Worm (Caenorhabditis elegans) whole organism, early embryonic: ENCODE data around the gene acd-4.

Experiments
- B0310.2 ChIP-seq: sonication (generic microtip); optimal IDR thresholded peaks from 2 replicates; lab custom pipeline; 2016; ENCODE audit warnings: mild to moderate bottlenecking, missing genetic modification characterization, missing compliant biosample characterization
- F13C5.2 ChIP-seq: sonication (generic microtip); optimal IDR thresholded peaks from 2 replicates; lab custom pipeline; 2017; ENCODE audit warnings: mild to moderate bottlenecking, missing genetic modification characterization, inconsistent platforms, missing compliant biosample characterization
- aly-1 ChIP-seq: sonication (generic microtip); optimal IDR thresholded peaks from 2 replicates; lab custom pipeline; 2016; ENCODE audit warnings: missing genetic modification characterization, missing compliant biosample characterization
- ama-1 ChIP-seq: fragments of 150-350 bp; optimal IDR thresholded peaks from 2 replicates; lab custom pipeline; 2014
- ceh-13 ChIP-seq: fragments of 200-800 bp; sonication (Bioruptor generic); optimal IDR thresholded peaks from 2 replicates; lab custom pipeline; 2018; ENCODE audit warnings: mild to moderate bottlenecking, missing genetic modification characterization, missing compliant biosample characterization
- ceh-36 ChIP-seq: sonication (generic microtip); optimal IDR thresholded peaks from 2 replicates; lab custom pipeline; 2016; ENCODE audit warnings: missing genetic modification characterization, inconsistent platforms, missing compliant biosample characterization
- ets-7 ChIP-seq: sonication (generic microtip); optimal IDR thresholded peaks from 2 replicates; lab custom pipeline; 2016; ENCODE audit warnings: missing genotype, missing genetic modification characterization, missing compliant biosample characterization
- flt-1 ChIP-seq: fragments of 200-800 bp; sonication (Bioruptor generic); IDR thresholded peaks from 2 replicates; pipeline ENCODE4 v1.3.6; 2022; ENCODE audit warnings: missing genetic modification characterization, missing compliant biosample characterization
- hmbx-1 ChIP-seq: sonication (generic microtip); optimal IDR thresholded peaks from 2 replicates; lab custom pipeline; 2016; ENCODE audit warnings: mild to moderate bottlenecking, missing genetic modification characterization, missing compliant biosample characterization
- hmg-4 ChIP-seq: fragments of 200-800 bp; sonication (Bioruptor generic); optimal IDR thresholded peaks from 2 replicates; lab custom pipeline; 2018; ENCODE audit warnings: mild to moderate bottlenecking, missing genetic modification characterization, missing compliant biosample characterization
- hnd-1 ChIP-seq: sonication (generic microtip); optimal IDR thresholded peaks from 2 replicates; lab custom pipeline; 2016; ENCODE audit warnings: missing genetic modification characterization, missing compliant biosample characterization
- pes-1 ChIP-seq: fragments of 200-800 bp; sonication (Bioruptor generic); IDR thresholded peaks from 2 replicates; pipeline ENCODE4 v1.3.6; 2022; ENCODE audit warnings: missing genetic modification reagents, missing genetic modification characterization, missing compliant biosample characterization
- scrt-1 ChIP-seq: fragments of 200-800 bp; sonication (Bioruptor generic); IDR thresholded peaks from 2 replicates; pipeline ENCODE4 v1.3.6; 2022; ENCODE audit warnings: missing genetic modification characterization, missing compliant biosample characterization
- sea-1 ChIP-seq: fragments of 200-800 bp; sonication (Bioruptor generic); conservative IDR thresholded peaks from 2 replicates; pipeline ENCODE4 v1.3.6; 2022; ENCODE audit warnings: missing genetic modification characterization, missing compliant biosample characterization
- tbx-11 ChIP-seq: fragments of 200-800 bp; sonication (Bioruptor generic); IDR thresholded peaks from 2 replicates; pipeline ENCODE4 v1.3.6; 2022; ENCODE audit warnings: missing genetic modification characterization, missing compliant biosample characterization
- tbx-37 ChIP-seq: fragments of 200-800 bp; sonication (Bioruptor generic); conservative IDR thresholded peaks from 2 replicates; pipeline ENCODE4 v1.3.6; 2022; ENCODE audit warnings: missing genetic modification reagents, missing genetic modification characterization, missing compliant biosample characterization
- tra-4 ChIP-seq: sonication (generic microtip); optimal IDR thresholded peaks from 2 replicates; lab custom pipeline; 2017; ENCODE audit warnings: missing genetic modification characterization, missing compliant biosample characterization

acd-4 gene

ce11 chrV:8667230-8668021 lies 29.4 kb downstream of the acd-4 start:
- TF ChIP-seq aly-1 (no peak), flt-1 (GFP tag; lab: Robert Waterston, UW) (no peak), pes-1 (GFP tag; lab: Robert Waterston, UW) (no peak), tbx-37 (GFP tag; lab: Robert Waterston, UW) (no peak), ceh-36 (tag; lab: Kevin White, UChicago) (no peak), hnd-1 (tag; lab: Kevin White, UChicago) (no peak), B0310.2 (no peak), tbx-11 (no peak), tra-4 (tag; lab: Kevin White, UChicago) (no peak), hmbx-1 (tag; lab: Kevin White, UChicago) (no peak), ama-1 (no peak), scrt-1 (no peak), sea-1 (GFP tag; lab: Robert Waterston, UW) (no peak), ceh-13 (GFP tag; lab: Kevin White, UChicago) (no peak), F13C5.2 (tag; lab: Kevin White, UChicago) (no peak), hmg-4 (GFP tag; lab: Kevin White, UChicago) (no peak)

- TF ChIP-seq hmbx-1 (tag; lab: Kevin White, UChicago) = no peak
- TF ChIP-seq ets-7 (tag; lab: Kevin White, UChicago) = no peak
- no peak for TF ChIP-seq sea-1 (GFP tag; lab: Robert Waterston, UW)
- no peak for TF ChIP-seq ceh-13 (GFP tag; lab: Kevin White, UChicago)
- no peak for TF ChIP-seq hmg-4 (GFP tag; lab: Kevin White, UChicago)
- no peak for TF ChIP-seq tbx-37 (GFP tag; lab: Robert Waterston, UW)
- TF ChIP-seq ceh-36 (tag; lab: Kevin White, UChicago) = no peak
- no peak for TF ChIP-seq pes-1 (GFP tag; lab: Robert Waterston, UW)
Measured at ce11 chrV:8668224-8668623, 30.2 kb downstream of the acd-4 start.

DNA sequence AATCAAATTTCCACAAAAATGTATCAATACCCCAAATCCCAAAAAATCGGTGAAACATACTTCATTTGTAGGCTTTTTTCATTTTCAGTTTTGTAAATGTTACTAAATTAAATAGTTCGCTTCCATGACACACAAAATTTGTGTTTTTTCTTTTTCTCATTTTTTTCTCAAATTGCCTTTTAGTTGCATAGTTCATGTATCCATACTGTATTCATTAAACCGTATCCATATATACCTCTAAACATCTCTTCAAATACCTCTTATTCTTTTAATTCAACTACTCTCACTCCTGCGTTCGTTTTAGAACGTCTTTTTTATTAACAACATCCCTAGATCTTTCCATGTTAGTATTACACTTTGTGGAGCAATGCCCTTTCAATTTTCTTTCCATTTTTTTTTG lies 32.7 kb downstream of the acd-4 start:
- TF ChIP-seq aly-1 (no peak), B0310.2 (no peak), hmbx-1 (tag; lab: Kevin White, UChicago) (no peak), hmg-4 (GFP tag; lab: Kevin White, UChicago) (no peak), ceh-13 (GFP tag; lab: Kevin White, UChicago) (no peak), hnd-1 (tag; lab: Kevin White, UChicago) (no peak), tbx-11 (no peak), tbx-37 (GFP tag; lab: Robert Waterston, UW) (no peak), ets-7 (tag; lab: Kevin White, UChicago) (no peak)

DNA sequence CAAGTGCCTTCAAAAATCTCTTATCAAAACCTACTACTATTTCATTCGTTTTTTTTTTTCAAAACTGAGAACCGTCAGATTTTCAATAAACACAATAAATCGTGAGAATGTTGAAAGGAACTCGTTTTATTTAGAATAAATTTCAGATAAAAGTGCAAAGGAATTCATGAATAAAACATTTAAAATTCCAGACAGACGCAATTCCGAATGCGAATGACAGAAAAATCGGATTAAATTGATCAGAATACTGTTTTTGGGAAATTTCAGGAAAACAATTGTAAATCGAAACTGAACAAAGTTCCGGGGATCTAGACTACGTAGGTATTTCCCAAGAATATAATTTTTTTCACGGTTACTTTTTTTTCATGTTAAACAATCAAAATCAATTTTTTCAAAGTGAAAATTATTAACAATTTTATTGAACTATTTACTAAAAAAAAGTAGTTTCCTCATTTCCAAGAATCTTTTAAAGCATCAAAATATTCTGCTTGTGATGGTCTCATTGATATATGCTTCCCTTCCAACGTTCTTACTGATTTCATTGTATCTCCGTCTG lies 33.6 kb downstream of the acd-4 start:
- TF ChIP-seq hmg-4 (GFP tag; lab: Kevin White, UChicago) (no peak), ceh-13 (GFP tag; lab: Kevin White, UChicago) (no peak), ama-1 (no peak), tbx-37 (GFP tag; lab: Robert Waterston, UW) (no peak), tra-4 (tag; lab: Kevin White, UChicago) (no peak), hnd-1 (tag; lab: Kevin White, UChicago) (no peak), sea-1 (GFP tag; lab: Robert Waterston, UW) (no peak), tbx-11 (no peak), hmbx-1 (tag; lab: Kevin White, UChicago) (no peak), ceh-36 (tag; lab: Kevin White, UChicago) (no peak), aly-1 (no peak), scrt-1 (no peak), flt-1 (GFP tag; lab: Robert Waterston, UW) (no peak), pes-1 (GFP tag; lab: Robert Waterston, UW) (no peak), F13C5.2 (tag; lab: Kevin White, UChicago) (no peak), ets-7 (tag; lab: Kevin White, UChicago) (no peak), B0310.2 (no peak)

ce11 chrV:8673498-8673897 lies 35.5 kb downstream of the acd-4 start, which contains the start of gene ZC190.5:
Gene ZC190.5 (minus strand): TSS chrV:8673598.
- TF ChIP-seq ceh-36 (tag; lab: Kevin White, UChicago) (no peak), B0310.2 (no peak), sea-1 (GFP tag; lab: Robert Waterston, UW) (no peak), aly-1 (no peak), tbx-11 (no peak), pes-1 (GFP tag; lab: Robert Waterston, UW) (no peak), ceh-13 (GFP tag; lab: Kevin White, UChicago) (no peak), hmbx-1 (tag; lab: Kevin White, UChicago) (no peak), flt-1 (GFP tag; lab: Robert Waterston, UW) (no peak), tra-4 (tag; lab: Kevin White, UChicago) (no peak), tbx-37 (GFP tag; lab: Robert Waterston, UW) (no peak), F13C5.2 (tag; lab: Kevin White, UChicago) (no peak), ets-7 (tag; lab: Kevin White, UChicago) (no peak), ama-1 (no peak), hmg-4 (GFP tag; lab: Kevin White, UChicago) (no peak), hnd-1 (tag; lab: Kevin White, UChicago) (no peak), scrt-1 (no peak)

DNA sequence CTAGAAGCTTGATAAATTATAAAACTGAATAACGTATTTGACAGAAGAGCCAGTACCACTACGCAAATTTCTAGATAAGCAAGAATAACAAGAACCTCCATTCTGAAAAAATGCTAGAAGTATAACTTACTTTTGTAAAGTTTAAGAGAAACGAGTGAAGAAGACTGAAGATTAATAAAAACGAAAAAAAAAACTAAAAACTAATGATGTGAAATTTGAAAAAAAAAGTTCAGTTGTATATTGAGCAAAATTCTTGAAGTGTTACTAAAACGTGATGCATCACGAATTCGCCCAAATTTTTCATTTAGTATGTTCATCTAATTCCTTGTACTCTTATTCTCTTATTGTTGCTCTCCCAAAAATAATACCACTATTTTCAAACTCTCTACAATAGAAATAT lies 39.2 kb downstream of the acd-4 start, which contains the start of gene ZC190.6:
TSS of gene ZC190.6 (minus strand) at position 101 of the 400 bp plus-strand sequence.
- TF ChIP-seq ceh-13 (GFP tag; lab: Kevin White, UChicago) = no peak
- no peak for TF ChIP-seq pes-1 (GFP tag; lab: Robert Waterston, UW)
- TF ChIP-seq F13C5.2 (tag; lab: Kevin White, UChicago) = no peak
- no peak for TF ChIP-seq aly-1
- no peak for TF ChIP-seq sea-1 (GFP tag; lab: Robert Waterston, UW)
- no peak for TF ChIP-seq hmg-4 (GFP tag; lab: Kevin White, UChicago)
- no peak for TF ChIP-seq tbx-37 (GFP tag; lab: Robert Waterston, UW)
- TF ChIP-seq B0310.2 = no peak
